Worm (Caenorhabditis elegans) whole organism, L1 larva: ENCODE measurements around the gene blos-7.

ENCODE experiments used
- C04F5.9 ChIP-seq: sonication (generic microtip); optimal IDR thresholded peaks from 2 replicates; lab custom pipeline; 2016; ENCODE audit warnings: missing genetic modification characterization, missing compliant biosample characterization
- C16A3.4 ChIP-seq: fragments of 150-350 bp; optimal IDR thresholded peaks from 2 replicates; lab custom pipeline; 2014; ENCODE audit warnings: missing biosample characterization, missing genetic modification characterization
- C34B4.2 ChIP-seq: sonication (generic microtip); optimal IDR thresholded peaks from 2 replicates; lab custom pipeline; 2017; ENCODE audit warnings: mild to moderate bottlenecking, missing genetic modification characterization, missing compliant biosample characterization
- Y116A8C.19 ChIP-seq: sonication (generic microtip); optimal IDR thresholded peaks from 2 replicates; lab custom pipeline; 2016; ENCODE audit warnings: missing compliant biosample characterization, missing genetic modification characterization, borderline replicate concordance
- alr-1 ChIP-seq: fragments of 200-800 bp; sonication (Bioruptor generic); optimal IDR thresholded peaks from 2 replicates; lab custom pipeline; 2018; ENCODE audit warnings: borderline replicate concordance, mild to moderate bottlenecking, missing genetic modification characterization, missing compliant biosample characterization
- ceh-63 ChIP-seq: fragments of 200-800 bp; sonication (Bioruptor generic); optimal IDR thresholded peaks from 2 replicates; lab custom pipeline; 2018; ENCODE audit warnings: mild to moderate bottlenecking, missing genetic modification characterization, missing compliant biosample characterization
- ceh-88 ChIP-seq: fragments of 200-800 bp; sonication (Bioruptor generic); IDR thresholded peaks from 2 replicates; pipeline ENCODE4 v1.3.6; 2022; ENCODE audit warnings: missing genetic modification characterization, missing compliant biosample characterization
- ceh-90 ChIP-seq: sonication (generic microtip); optimal IDR thresholded peaks from 2 replicates; lab custom pipeline; 2016; ENCODE audit warnings: missing genetic modification characterization, missing compliant biosample characterization
- ces-1 ChIP-seq: fragments of 150-350 bp; optimal IDR thresholded peaks from 2 replicates; lab custom pipeline; 2014; ENCODE audit warnings: missing biosample characterization, missing genetic modification reagents, missing genetic modification characterization
- dpl-1 ChIP-seq, 3 experiments: fragments of 150-350 bp in 2 of 3; sonication (generic microtip) in 1 of 3; optimal IDR thresholded peaks; 2 replicates each; lab custom pipeline; 2014 to 2017; ENCODE audit warnings: missing biosample characterization in 3 of 3, missing genetic modification characterization in 3 of 3, missing genetic modification reagents in 3 of 3
- egl-13 ChIP-seq: sonication (generic microtip); optimal IDR thresholded peaks from 2 replicates; lab custom pipeline; 2016; ENCODE audit warnings: missing genotype, missing genetic modification reagents, missing genetic modification characterization, missing compliant biosample characterization
- elt-3 ChIP-seq, 6 experiments: fragments of 150-350 bp in 1 of 6; sonication (generic microtip); optimal IDR thresholded peaks; 2 replicates each; lab custom pipeline; 2017 to 2018; ENCODE audit warnings: missing biosample characterization in 6 of 6, missing genetic modification characterization in 6 of 6, inconsistent platforms in 1 of 6
- ets-5 ChIP-seq: fragments of 200-800 bp; sonication (Bioruptor generic); IDR thresholded peaks from 2 replicates; pipeline ENCODE4 v1.3.6; 2022; ENCODE audit warnings: missing genetic modification characterization, missing compliant biosample characterization
- fkh-10 ChIP-seq: sonication (generic microtip); optimal IDR thresholded peaks from 2 replicates; lab custom pipeline; 2017; ENCODE audit warnings: missing biosample characterization, missing genetic modification reagents, missing genetic modification characterization
- fkh-8 ChIP-seq: sonication (generic microtip); optimal IDR thresholded peaks from 2 replicates; lab custom pipeline; 2016; ENCODE audit warnings: mild to moderate bottlenecking, missing genetic modification characterization, missing compliant biosample characterization
- hlh-17 ChIP-seq: fragments of 200-800 bp; sonication (Bioruptor generic); optimal IDR thresholded peaks from 2 replicates; lab custom pipeline; 2018; ENCODE audit warnings: missing genetic modification characterization, mild to moderate bottlenecking, missing compliant biosample characterization, moderate library complexity, borderline replicate concordance
- hlh-4 ChIP-seq: sonication (generic microtip); optimal IDR thresholded peaks from 2 replicates; lab custom pipeline; 2016; ENCODE audit warnings: mild to moderate bottlenecking, missing genetic modification characterization, missing compliant biosample characterization
- hpl-2 ChIP-seq: fragments of 150-350 bp; optimal IDR thresholded peaks from 2 replicates; lab custom pipeline; 2014; ENCODE audit warnings: missing biosample characterization, missing genetic modification reagents, missing genetic modification characterization
- irx-1 ChIP-seq: sonication (generic microtip); optimal IDR thresholded peaks from 2 replicates; lab custom pipeline; 2016; ENCODE audit warnings: missing genetic modification characterization, missing compliant biosample characterization
- isw-1 ChIP-seq: fragments of 200-800 bp; sonication (Bioruptor generic); IDR thresholded peaks from 2 replicates; pipeline ENCODE4 v1.3.6; 2022; ENCODE audit warnings: missing genetic modification characterization, missing compliant biosample characterization
- jun-1 ChIP-seq: fragments of 150-350 bp; optimal IDR thresholded peaks from 2 replicates; lab custom pipeline; 2014; ENCODE audit warnings: missing biosample characterization, missing genetic modification reagents, missing genetic modification characterization
- lin-13 ChIP-seq: fragments of 150-350 bp; optimal IDR thresholded peaks from 2 replicates; lab custom pipeline; 2014; ENCODE audit warnings: missing biosample characterization, missing genetic modification reagents, missing genetic modification characterization
- lin-35 ChIP-seq, 2 experiments: fragments of 150-350 bp; optimal IDR thresholded peaks; 2 replicates each; lab custom pipeline; 2014; ENCODE audit warnings: missing biosample characterization in 2 of 2, missing genetic modification characterization in 2 of 2, missing genetic modification reagents in 2 of 2
- mdl-1 ChIP-seq, 2 experiments: fragments of 150-350 bp; optimal IDR thresholded peaks; 2 replicates each; lab custom pipeline; 2014 to 2017; ENCODE audit warnings: missing biosample characterization in 2 of 2, missing genetic modification characterization in 2 of 2, inconsistent platforms in 1 of 2
- mef-2 ChIP-seq: fragments of 150-350 bp; optimal IDR thresholded peaks from 2 replicates; lab custom pipeline; 2014; ENCODE audit warnings: missing biosample characterization, missing genetic modification characterization
- mep-1 ChIP-seq: fragments of 150-350 bp; optimal IDR thresholded peaks from 2 replicates; lab custom pipeline; 2014; ENCODE audit warnings: missing biosample characterization, missing genetic modification characterization
- nhr-11 ChIP-seq: fragments of 150-350 bp; optimal IDR thresholded peaks from 2 replicates; lab custom pipeline; 2014; ENCODE audit warnings: missing biosample characterization, missing genetic modification characterization
- nhr-19 ChIP-seq: fragments of 200-800 bp; sonication (Bioruptor generic); conservative IDR thresholded peaks from 2 replicates; pipeline ENCODE4 v1.3.6; 2022; ENCODE audit warnings: missing genetic modification characterization, missing compliant biosample characterization
- nhr-20 ChIP-seq: sonication (generic microtip); optimal IDR thresholded peaks from 2 replicates; lab custom pipeline; 2016; ENCODE audit warnings: mild to moderate bottlenecking, missing genetic modification characterization, missing compliant biosample characterization
- nhr-237 ChIP-seq: fragments of 150-350 bp; optimal IDR thresholded peaks from 2 replicates; lab custom pipeline; 2014; ENCODE audit warnings: missing biosample characterization, missing genetic modification characterization
- nhr-28 ChIP-seq: fragments of 150-350 bp; optimal IDR thresholded peaks from 2 replicates; lab custom pipeline; 2014; ENCODE audit warnings: missing biosample characterization, missing genetic modification characterization
- nhr-47 ChIP-seq: sonication (generic microtip); optimal IDR thresholded peaks from 2 replicates; lab custom pipeline; 2016; ENCODE audit warnings: mild to moderate bottlenecking, missing genetic modification characterization, moderate library complexity, missing compliant biosample characterization
- nhr-71 ChIP-seq: sonication (generic microtip); optimal IDR thresholded peaks from 2 replicates; lab custom pipeline; 2016; ENCODE audit warnings: mild to moderate bottlenecking, missing genetic modification characterization, moderate library complexity, missing compliant biosample characterization
- nhr-77 ChIP-seq: fragments of 150-350 bp; optimal IDR thresholded peaks from 2 replicates; lab custom pipeline; 2014; ENCODE audit warnings: missing biosample characterization, missing genetic modification characterization
- nhr-84 ChIP-seq: sonication (generic microtip); optimal IDR thresholded peaks from 2 replicates; lab custom pipeline; 2017; ENCODE audit warnings: missing biosample characterization, missing genetic modification characterization
- nhr-85 ChIP-seq: sonication (generic microtip); peaks from one replicate; lab custom pipeline; 2016; ENCODE audit warnings: missing genetic modification characterization, inconsistent platforms, missing compliant biosample characterization
- nhr-90 ChIP-seq: sonication (generic microtip); optimal IDR thresholded peaks from 2 replicates; lab custom pipeline; 2016; ENCODE audit warnings: mild to moderate bottlenecking, missing genetic modification characterization, missing compliant biosample characterization; ENCODE audit not compliant: poor library complexity
- pag-3 ChIP-seq: sonication (generic microtip); optimal IDR thresholded peaks from 2 replicates; lab custom pipeline; 2017; ENCODE audit warnings: missing genetic modification characterization, mild to moderate bottlenecking, missing compliant biosample characterization, antibody characterized with exemption, borderline replicate concordance; ENCODE audit not compliant: insufficient read depth
- pax-3 ChIP-seq: fragments of 200-800 bp; sonication (Bioruptor generic); optimal IDR thresholded peaks from 2 replicates; lab custom pipeline; 2018; ENCODE audit warnings: mild to moderate bottlenecking, missing genetic modification characterization, moderate library complexity, missing compliant biosample characterization
- pqm-1 ChIP-seq: sonication (generic microtip); optimal IDR thresholded peaks from 3 replicates; lab custom pipeline; 2017; ENCODE audit warnings: missing biosample characterization, missing genetic modification characterization
- snu-23 ChIP-seq: sonication (generic microtip); optimal IDR thresholded peaks from 2 replicates; lab custom pipeline; 2016; ENCODE audit warnings: missing genetic modification characterization, missing compliant biosample characterization
- sptf-1 ChIP-seq: fragments of 150-350 bp; optimal IDR thresholded peaks from 2 replicates; lab custom pipeline; 2014; ENCODE audit warnings: missing biosample characterization, missing genetic modification characterization
- sup-37 ChIP-seq: fragments of 200-800 bp; sonication (Bioruptor generic); optimal IDR thresholded peaks from 2 replicates; lab custom pipeline; 2018; ENCODE audit warnings: mild to moderate bottlenecking, missing genetic modification characterization, missing compliant biosample characterization
- tlp-1 ChIP-seq: fragments of 150-350 bp; optimal IDR thresholded peaks from 2 replicates; lab custom pipeline; 2014; ENCODE audit warnings: missing biosample characterization, missing genetic modification characterization
- unc-130 ChIP-seq: fragments of 150-350 bp; optimal IDR thresholded peaks from 2 replicates; lab custom pipeline; 2017; ENCODE audit warnings: missing biosample characterization, missing genetic modification characterization, inconsistent platforms
- unc-62 ChIP-seq: fragments of 150-350 bp; optimal IDR thresholded peaks from 2 replicates; lab custom pipeline; 2014; ENCODE audit warnings: missing biosample characterization, missing genetic modification reagents, missing genetic modification characterization
- unc-98 ChIP-seq: fragments of 200-800 bp; sonication (Bioruptor generic); IDR thresholded peaks from 2 replicates; pipeline ENCODE4 v1.3.6; 2022; ENCODE audit warnings: missing genetic modification characterization, missing compliant biosample characterization
- vab-15 ChIP-seq: sonication (generic microtip); optimal IDR thresholded peaks from 2 replicates; lab custom pipeline; 2017; ENCODE audit warnings: missing genotype, mild to moderate bottlenecking, missing genetic modification characterization, missing compliant biosample characterization
- xbp-1 ChIP-seq: sonication (generic microtip); optimal IDR thresholded peaks from 2 replicates; lab custom pipeline; 2016; ENCODE audit warnings: missing genetic modification characterization, missing compliant biosample characterization
- zip-4 ChIP-seq: fragments of 200-800 bp; sonication (Bioruptor generic); optimal IDR thresholded peaks from 2 replicates; lab custom pipeline; 2018; ENCODE audit warnings: mild to moderate bottlenecking, missing genetic modification characterization, moderate library complexity, missing compliant biosample characterization
- ztf-11 ChIP-seq, 2 experiments: sonication (generic microtip); optimal IDR thresholded peaks; 2 replicates each; lab custom pipeline; 2016 to 2017; ENCODE audit warnings: missing genetic modification characterization in 2 of 2, missing biosample characterization in 1 of 2, missing compliant biosample characterization in 1 of 2

The blos-7 gene

DNA sequence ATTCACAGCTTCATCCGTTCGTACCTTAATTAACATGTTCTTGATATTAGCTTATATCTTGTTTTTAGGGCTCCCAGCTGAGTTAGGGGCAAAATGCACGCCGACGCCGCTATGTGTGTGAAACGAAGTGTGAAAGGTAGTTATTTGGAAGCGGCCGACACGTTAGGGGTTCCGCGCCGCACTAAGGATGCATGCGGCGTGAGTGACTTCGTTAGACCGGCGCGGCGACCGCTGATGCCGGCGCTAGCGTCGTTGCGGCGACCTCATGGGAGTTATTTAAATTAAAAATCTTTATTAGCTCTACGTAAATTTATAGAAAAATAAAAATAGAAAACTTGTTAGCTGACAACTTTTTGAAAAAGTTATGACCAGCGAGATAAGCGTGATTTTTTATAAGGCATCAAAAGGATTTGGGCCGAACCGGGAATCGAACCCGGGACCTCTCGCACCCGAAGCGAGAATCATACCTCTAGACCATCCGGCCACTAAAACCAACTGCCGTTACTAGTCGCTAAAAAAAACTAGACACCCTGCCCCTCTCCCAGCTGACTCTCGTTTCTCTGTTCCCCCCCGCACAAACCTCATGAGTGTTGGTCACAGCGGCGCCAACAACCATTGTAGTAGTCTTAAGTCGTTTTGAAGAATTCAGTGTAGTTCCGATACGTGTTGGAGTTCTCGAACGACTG lies 30.8 kb downstream of the blos-7 start:
- TF ChIP-seq alr-1 (tag; lab: Kevin White, UChicago): no peak
- TF ChIP-seq elt-3 (tag; optimal IDR thresholded peaks at IDR 0.05; lab: Kevin White, UChicago): no peak
- TF ChIP-seq fkh-10 (GFP tag; lab: Kevin White, UChicago): peak; percentile 16
- no peak; the same call in 1 of the 2 replicates for TF ChIP-seq isw-1 (GFP tag; lab: Robert Waterston, UW)
- TF ChIP-seq sup-37 (GFP tag; lab: Kevin White, UChicago): no peak
- TF ChIP-seq zip-4: no peak
- TF ChIP-seq ceh-88: no peak
- TF ChIP-seq C34B4.2: no peak
- no peak for TF ChIP-seq pqm-1 (tag; lab: Kevin White, UChicago)
- peak in 1 of 2 experiments; percentile 48 for TF ChIP-seq mdl-1 (tag; optimal IDR thresholded peaks at IDR 0.05; lab: Kevin White, UChicago)
- peak; percentile 36 for TF ChIP-seq fkh-8
- no peak for TF ChIP-seq nhr-84
- peak; percentile 20 to 33 (median 27) for TF ChIP-seq dpl-1 (GFP tag; optimal IDR thresholded peaks at IDR 0.05; lab: Kevin White, UChicago)
- peak; percentile 27 for TF ChIP-seq pax-3
- TF ChIP-seq hlh-4: no peak
- TF ChIP-seq ceh-90 (tag; lab: Kevin White, UChicago): no peak
- no peak for TF ChIP-seq Y116A8C.19
- peak; percentile 64 for TF ChIP-seq C16A3.4
- peak; percentile 73 for TF ChIP-seq snu-23 (GFP tag; lab: Kevin White, UChicago)
- TF ChIP-seq lin-13: no peak
- no peak for TF ChIP-seq unc-98 (GFP tag; lab: Robert Waterston, UW)
- TF ChIP-seq egl-13 (tag; lab: Kevin White, UChicago): peak; percentile 26
- peak; percentile 41 for TF ChIP-seq nhr-85 (tag; lab: Kevin White, UChicago)
- TF ChIP-seq nhr-90 (tag; lab: Kevin White, UChicago): peak; percentile 70
- TF ChIP-seq vab-15 (tag; lab: Kevin White, UChicago): no peak
- peak in 1 of 2 experiments; percentile 20 for TF ChIP-seq ztf-11 (tag; optimal IDR thresholded peaks at IDR 0.05; lab: Kevin White, UChicago)
- TF ChIP-seq mep-1 (tag; lab: Kevin White, UChicago): peak; percentile 47
- no peak for TF ChIP-seq pag-3 (tag; lab: Kevin White, UChicago)
- peak; percentile 72 for TF ChIP-seq nhr-71 (tag; lab: Kevin White, UChicago)
- no peak for TF ChIP-seq nhr-11 (tag; lab: Kevin White, UChicago)
- TF ChIP-seq hlh-17 (GFP tag; lab: Kevin White, UChicago): no peak
- TF ChIP-seq nhr-237 (tag; lab: Kevin White, UChicago): no peak
- no peak for TF ChIP-seq ets-5
- TF ChIP-seq tlp-1 (tag; lab: Kevin White, UChicago): no peak
- TF ChIP-seq sptf-1: no peak
- no peak for TF ChIP-seq ces-1 (GFP tag; lab: Kevin White, UChicago)
- peak; percentile 67 for TF ChIP-seq unc-130
- TF ChIP-seq nhr-19: peak; percentile 61
- TF ChIP-seq ceh-63 (GFP tag; lab: Kevin White, UChicago): no peak
- TF ChIP-seq C04F5.9 (tag; lab: Kevin White, UChicago): no peak
- peak; percentile 77 for TF ChIP-seq nhr-47 (tag; lab: Kevin White, UChicago)
- TF ChIP-seq lin-35 (GFP tag; optimal IDR thresholded peaks at IDR 0.05; lab: Kevin White, UChicago): peak; percentile 51 to 56
- TF ChIP-seq hpl-2 (GFP tag; lab: Kevin White, UChicago): no peak
- peak; percentile 52 for TF ChIP-seq xbp-1 (tag; lab: Kevin White, UChicago)
- peak; percentile 57 for TF ChIP-seq jun-1 (tag; lab: Kevin White, UChicago)
- no peak for TF ChIP-seq unc-62 (GFP tag; lab: Kevin White, UChicago)
- peak; percentile 15 for TF ChIP-seq nhr-77 (tag; lab: Kevin White, UChicago)
- no peak for TF ChIP-seq irx-1 (tag; lab: Kevin White, UChicago)
- no peak for TF ChIP-seq mef-2 (tag; lab: Kevin White, UChicago)
- TF ChIP-seq nhr-20 (tag; lab: Kevin White, UChicago): peak; percentile 53
- TF ChIP-seq nhr-28 (tag; lab: Kevin White, UChicago): no peak
